Comparison of ENCODE assay signal across 6 fruit fly cellular contexts in the genomic region with DNA sequence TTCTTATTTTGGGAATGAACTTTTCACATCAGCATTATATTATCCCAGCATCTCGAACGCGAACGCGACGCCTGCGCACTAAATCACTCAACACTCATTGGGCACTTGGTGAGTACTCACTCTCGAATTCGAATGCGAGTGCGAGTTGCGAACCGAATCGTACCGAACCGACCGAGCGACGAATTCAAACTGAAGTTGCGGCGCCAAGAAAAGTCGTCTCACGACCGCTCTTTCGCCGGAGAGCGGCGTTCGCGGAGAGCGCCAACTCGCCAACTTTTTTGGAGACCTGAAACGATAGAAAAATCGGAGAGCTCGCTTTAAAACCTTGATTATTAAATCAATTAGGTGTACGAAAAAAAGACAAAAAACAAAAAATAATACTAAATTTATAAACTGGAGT.
TF ChIP-seq lines count a peak whose summit lies in the region.

No protein-coding gene starts in this region.

- no peak for TF ChIP-seq CTCF in whole organism, embryonic (GFP tag; optimal IDR thresholded peaks at IDR 0.05; lab: Kevin White, UChicago)

TF ChIP-seq in whole organism, 6 proteins besides CTCF, POLR2A, EP300 and RAD21:
- TF ChIP-seq Dll (optimal IDR thresholded peaks at IDR 0.05; lab: Kevin White, UChicago) (peak; percentile 40), psq (optimal IDR thresholded peaks at IDR 0.05; lab: Kevin White, UChicago) (no peak)

TF ChIP-seq in whole organism, adult, 20 proteins besides CTCF, POLR2A, EP300 and RAD21:
- TF ChIP-seq Crg-1 (GFP tag; optimal IDR thresholded peaks at IDR 0.05; lab: Kevin White, UChicago) (no peak), tj (GFP tag; optimal IDR thresholded peaks at IDR 0.05; lab: Kevin White, UChicago) (peak; percentile 34), bab1 (GFP tag; optimal IDR thresholded peaks at IDR 0.05; lab: Kevin White, UChicago) (peak; percentile 1), CG11617 (GFP tag; optimal IDR thresholded peaks at IDR 0.05; lab: Kevin White, UChicago) (no peak)

TF ChIP-seq in whole organism, embryonic, 481 proteins besides CTCF, POLR2A, EP300 and RAD21 (continues in another document):
- TF ChIP-seq CG6854 (GFP tag; optimal IDR thresholded peaks at IDR 0.05; lab: Kevin White, UChicago) (no peak), Hr39 (optimal IDR thresholded peaks at IDR 0.05; lab: Kevin White, UChicago) (no peak), ham (GFP tag; IDR thresholded peaks at IDR 0.05; lab: Robert Waterston, UW) (no peak), sd (tag; optimal IDR thresholded peaks at IDR 0.05; lab: Kevin White, UChicago) (no peak), CG4730 (GFP tag; IDR thresholded peaks at IDR 0.05; lab: Robert Waterston, UW) (no peak), CG15011 (GFP tag; optimal IDR thresholded peaks at IDR 0.05; lab: Kevin White, UChicago) (no peak), Fer1 (GFP tag; optimal IDR thresholded peaks at IDR 0.05; lab: Kevin White, UChicago) (no peak), CG14965 (GFP tag; optimal IDR thresholded peaks at IDR 0.05; lab: Kevin White, UChicago; ENCODE audit: borderline replicate concordance) (no peak), grau (tag; optimal IDR thresholded peaks at IDR 0.05; lab: Kevin White, UChicago) (no peak), ERR (GFP tag; optimal IDR thresholded peaks at IDR 0.05; lab: Kevin White, UChicago) (no peak), CG10959 (GFP tag; IDR thresholded peaks at IDR 0.05; lab: Robert Waterston, UW) (no peak), CG4328 (GFP tag; optimal IDR thresholded peaks at IDR 0.05; lab: Kevin White, UChicago) (no peak), BtbVII (GFP tag; optimal IDR thresholded peaks at IDR 0.05; lab: Kevin White, UChicago) (no peak), Hsf (GFP tag; optimal IDR thresholded peaks at IDR 0.05; lab: Kevin White, UChicago) (no peak), CG6765 (GFP tag; optimal IDR thresholded peaks at IDR 0.05; lab: Kevin White, UChicago) (no peak), Doc3 (GFP tag; IDR thresholded peaks at IDR 0.05; lab: Robert Waterston, UW; ENCODE audit: partially characterized antibody) (no peak), Ets97D (GFP tag; optimal IDR thresholded peaks at IDR 0.05; lab: Kevin White, UChicago) (no peak), hb (GFP tag; IDR thresholded peaks at IDR 0.05; lab: Robert Waterston, UW; ENCODE audit: partially characterized antibody) (no peak), MBD-R2 (GFP tag; IDR thresholded peaks at IDR 0.05; lab: Robert Waterston, UW) (no peak), lmd (GFP tag; IDR thresholded peaks at IDR 0.05; lab: Robert Waterston, UW) (no peak), gro (GFP tag; optimal IDR thresholded peaks at IDR 0.05; lab: Kevin White, UChicago) (peak; percentile 19)

TF ChIP-seq in whole organism, prepupa, 60 proteins besides CTCF, POLR2A, EP300 and RAD21:
- TF ChIP-seq vri (GFP tag; optimal IDR thresholded peaks at IDR 0.05; lab: Kevin White, UChicago) (no peak), CG6163 (GFP tag; IDR thresholded peaks at IDR 0.05; lab: Robert Waterston, UW) (peak; percentile 45; the same call in 1 of the 3 replicates), Eip78C (GFP tag; lab: Kevin White, UChicago) (peak; percentile 48), CG6854 (GFP tag; optimal IDR thresholded peaks at IDR 0.05; lab: Kevin White, UChicago) (peak; percentile 18), Gug (GFP tag; IDR thresholded peaks at IDR 0.05; lab: Robert Waterston, UW) (no peak), eg (GFP tag; IDR thresholded peaks at IDR 0.05; lab: Robert Waterston, UW) (peak; percentile 43; the same call in 2 of the 3 replicates)

TF ChIP-seq in whole organism, pupa, 21 proteins besides CTCF, POLR2A, EP300 and RAD21:
- TF ChIP-seq EcR (GFP tag; optimal IDR thresholded peaks at IDR 0.05; lab: Kevin White, UChicago) = peak; percentile 42
- peak; percentile 41; the same call in 1 of the 2 replicates for TF ChIP-seq Ets98B (GFP tag; IDR thresholded peaks at IDR 0.05; lab: Robert Waterston, UW)
- TF ChIP-seq rn (GFP tag; IDR thresholded peaks at IDR 0.05; lab: Robert Waterston, UW) = no peak
- TF ChIP-seq CG8159 (tag; optimal IDR thresholded peaks at IDR 0.05; lab: Kevin White, UChicago) = peak; percentile 5
- no peak for TF ChIP-seq CG8301 (tag; optimal IDR thresholded peaks at IDR 0.05; lab: Kevin White, UChicago)
- no peak for TF ChIP-seq CG17806 (tag; optimal IDR thresholded peaks at IDR 0.05; lab: Kevin White, UChicago)
- no peak for TF ChIP-seq CG14655 (GFP tag; optimal IDR thresholded peaks at IDR 0.05; lab: Kevin White, UChicago)
- TF ChIP-seq Pif1B (GFP tag; optimal IDR thresholded peaks at IDR 0.05; lab: Kevin White, UChicago) = no peak
- TF ChIP-seq gl (tag; optimal IDR thresholded peaks at IDR 0.05; lab: Kevin White, UChicago) = no peak
- TF ChIP-seq CG32121 (GFP tag; IDR thresholded peaks at IDR 0.05; lab: Robert Waterston, UW) = no peak
- TF ChIP-seq CG4496 (GFP tag; IDR thresholded peaks at IDR 0.05; lab: Robert Waterston, UW) = peak; percentile 56; the same call in 2 of the 3 replicates
- TF ChIP-seq CG12605 (GFP tag; IDR thresholded peaks at IDR 0.05; lab: Robert Waterston, UW) = peak; percentile 41; the same call in 1 of the 2 replicates
- no peak for TF ChIP-seq CG10348 (GFP tag; IDR thresholded peaks at IDR 0.05; lab: Robert Waterston, UW)
- no peak for TF ChIP-seq CG9948 (tag; optimal IDR thresholded peaks at IDR 0.05; lab: Kevin White, UChicago)
- no peak for TF ChIP-seq fd96Ca (GFP tag; IDR thresholded peaks at IDR 0.05; lab: Robert Waterston, UW)
- TF ChIP-seq Pif1A (GFP tag; optimal IDR thresholded peaks at IDR 0.05; lab: Kevin White, UChicago) = no peak
- no peak for TF ChIP-seq D1 (tag; optimal IDR thresholded peaks at IDR 0.05; lab: Kevin White, UChicago)
- no peak for TF ChIP-seq CG15710 (tag; optimal IDR thresholded peaks at IDR 0.05; lab: Kevin White, UChicago)
- no peak for TF ChIP-seq Snoo (tag; optimal IDR thresholded peaks at IDR 0.05; lab: Kevin White, UChicago)
- no peak for TF ChIP-seq CG13204 (GFP tag; optimal IDR thresholded peaks at IDR 0.05; lab: Kevin White, UChicago)
- TF ChIP-seq CG34367 (tag; optimal IDR thresholded peaks at IDR 0.05; lab: Kevin White, UChicago) = no peak

TF ChIP-seq in whole organism, wandering third instar larva, 38 proteins besides CTCF, POLR2A, EP300 and RAD21:
- TF ChIP-seq CG32264 (GFP tag; optimal IDR thresholded peaks at IDR 0.05; lab: Kevin White, UChicago) (no peak), HLH106 (tag; optimal IDR thresholded peaks at IDR 0.05; lab: Kevin White, UChicago) (no peak), Mio (GFP tag; optimal IDR thresholded peaks at IDR 0.05; lab: Kevin White, UChicago) (no peak), Dif (GFP tag; optimal IDR thresholded peaks at IDR 0.05; lab: Kevin White, UChicago; ENCODE audit: partially characterized antibody) (peak; percentile 43), dl (GFP tag; optimal IDR thresholded peaks at IDR 0.05; lab: Kevin White, UChicago; ENCODE audit: insufficient read depth in 1 of 2, partially characterized antibody in 2 of 2) (peak; percentile 27 to 35), sage (GFP tag; optimal IDR thresholded peaks at IDR 0.05; lab: Kevin White, UChicago) (no peak)
TF ChIP-seq in whole organism, wandering third instar larva: peak in this region for 2.
